Fruit fly (Drosophila melanogaster) S2 (cell line): ENCODE results near the gene IA-2.

ENCODE experiments used
- CG8478 ChIP-seq: fragments of >200 bp; optimal IDR thresholded peaks from 2 replicates; lab custom pipeline; 2018
- CTCF ChIP-seq, 2 experiments: fragments of >200 bp; optimal IDR thresholded peaks; 2 replicates each; lab custom pipeline; 2018

DNA sequence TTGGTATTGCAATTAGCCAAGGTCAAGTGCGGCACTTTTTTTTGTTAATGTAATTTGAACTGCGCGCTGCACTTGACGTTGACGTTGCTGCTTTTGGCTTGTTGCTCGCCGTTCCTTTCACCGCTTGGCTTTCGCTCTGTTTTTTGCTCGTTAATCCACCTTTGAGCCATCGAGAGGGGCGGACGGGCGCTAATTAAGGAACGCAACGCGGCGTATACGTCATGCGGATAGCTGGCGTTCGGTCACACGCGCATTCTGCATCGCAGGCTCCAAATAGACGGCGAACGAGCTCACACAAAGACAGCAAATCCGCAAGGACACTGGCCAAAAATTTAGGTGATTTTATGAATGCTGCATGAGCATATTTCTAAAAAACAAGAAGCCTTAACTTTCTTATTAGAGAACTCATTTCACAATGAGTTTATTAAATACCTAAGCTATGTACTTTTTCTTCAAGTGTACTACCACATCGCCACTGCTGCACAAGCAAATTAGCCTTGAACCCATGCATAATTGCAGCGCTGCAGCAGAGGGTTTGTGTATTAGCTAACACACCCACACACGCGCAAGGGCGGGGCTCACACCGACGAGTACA lies 38.6 kb upstream of the IA-2 start:
- TF ChIP-seq CG8478 (lab: Kevin White, UChicago) = no peak
- no peak for TF ChIP-seq CTCF (optimal IDR thresholded peaks at IDR 0.05; lab: Kevin White, UChicago)
